Fruit fly (Drosophila melanogaster): ENCODE measurements around the gene CG43391.

dm6 chr3L:11601133-11601532, 20.3 kb upstream of the CG43391 start:
- no peak for TF ChIP-seq CG17806 (tag; optimal IDR thresholded peaks at IDR 0.05)
- no peak for TF ChIP-seq CG8159 (tag; optimal IDR thresholded peaks at IDR 0.05)
- 0 out of 3 replicates have a peak, but pooled peaks have one; percentile 16 for TF ChIP-seq fd96Ca (GFP tag; IDR thresholded peaks at IDR 0.05)
- TF ChIP-seq CG12605 (GFP tag; IDR thresholded peaks at IDR 0.05): no peak

Measured in whole organism, pupa.